Worm (Caenorhabditis elegans) whole organism, mixed stage, embryonic: ENCODE measurements around the gene zchc-1A.

ENCODE experiments used
- M03D4.4 ChIP-seq: sonication (generic microtip); optimal IDR thresholded peaks from 2 replicates; lab custom pipeline; 2017; ENCODE audit warnings: mild to moderate bottlenecking, missing genetic modification characterization, missing compliant biosample characterization
- bed-3 ChIP-seq: fragments of 200-800 bp; sonication (Bioruptor generic); optimal IDR thresholded peaks from 3 replicates; lab custom pipeline; 2018; ENCODE audit warnings: mild to moderate bottlenecking, missing genetic modification characterization, moderate library complexity, missing compliant biosample characterization
- blmp-1 ChIP-seq: fragments of 150-350 bp; optimal IDR thresholded peaks from 2 replicates; lab custom pipeline; 2014; ENCODE audit warnings: missing biosample characterization, missing genetic modification characterization
- ceh-39 ChIP-seq: fragments of 150-350 bp; optimal IDR thresholded peaks from 2 replicates; lab custom pipeline; 2014; ENCODE audit warnings: missing biosample characterization, missing genetic modification characterization
- ceh-43 ChIP-seq: fragments of 200-800 bp; sonication (Bioruptor generic); optimal IDR thresholded peaks from 2 replicates; lab custom pipeline; 2018; ENCODE audit warnings: mild to moderate bottlenecking, missing genetic modification characterization, moderate library complexity, missing compliant biosample characterization
- ceh-83 ChIP-seq: fragments of 200-800 bp; sonication (Bioruptor generic); optimal IDR thresholded peaks from 2 replicates; lab custom pipeline; 2018; ENCODE audit warnings: mild to moderate bottlenecking, missing genetic modification characterization, missing compliant biosample characterization
- ces-1 ChIP-seq: fragments of 150-350 bp; optimal IDR thresholded peaks from 2 replicates; lab custom pipeline; 2014; ENCODE audit warnings: missing biosample characterization, missing genetic modification reagents, missing genetic modification characterization
- drap-1 ChIP-seq: fragments of 200-800 bp; sonication (Bioruptor generic); optimal IDR thresholded peaks from 3 replicates; lab custom pipeline; 2018; ENCODE audit warnings: mild to moderate bottlenecking, missing genetic modification characterization, missing compliant biosample characterization
- elt-1 ChIP-seq: sonication (generic microtip); optimal IDR thresholded peaks from 2 replicates; lab custom pipeline; 2017; ENCODE audit warnings: missing genetic modification characterization, mild to moderate bottlenecking, missing compliant biosample characterization, antibody characterized with exemption, moderate library complexity, borderline replicate concordance; ENCODE audit not compliant: insufficient read depth
- elt-3 ChIP-seq: fragments of 150-350 bp; optimal IDR thresholded peaks from 2 replicates; lab custom pipeline; 2014; ENCODE audit warnings: missing biosample characterization, missing genetic modification characterization
- flh-1 ChIP-seq: fragments of 200-800 bp; sonication (Bioruptor generic); optimal IDR thresholded peaks from 2 replicates; lab custom pipeline; 2018; ENCODE audit warnings: mild to moderate bottlenecking, missing genetic modification characterization, moderate library complexity, missing compliant biosample characterization
- ham-2 ChIP-seq: fragments of 200-800 bp; sonication (Bioruptor generic); optimal IDR thresholded peaks from 2 replicates; lab custom pipeline; 2018; ENCODE audit warnings: mild to moderate bottlenecking, missing genetic modification characterization, missing compliant biosample characterization
- hlh-1 ChIP-seq: fragments of 150-350 bp; optimal IDR thresholded peaks from 2 replicates; lab custom pipeline; 2014; ENCODE audit warnings: missing biosample characterization, missing genetic modification reagents, missing genetic modification characterization
- lin-13 ChIP-seq: fragments of 150-350 bp; optimal IDR thresholded peaks from 2 replicates; lab custom pipeline; 2014; ENCODE audit warnings: missing biosample characterization, missing genetic modification characterization
- lin-32 ChIP-seq: fragments of 200-800 bp; sonication (Bioruptor generic); optimal IDR thresholded peaks from 2 replicates; lab custom pipeline; 2018; ENCODE audit warnings: mild to moderate bottlenecking, missing genetic modification characterization, missing compliant biosample characterization
- lsy-2 ChIP-seq: fragments of 150-350 bp; optimal IDR thresholded peaks from 2 replicates; lab custom pipeline; 2014; ENCODE audit warnings: missing biosample characterization, missing genetic modification characterization
- mab-5 ChIP-seq: fragments of 150-350 bp; optimal IDR thresholded peaks from 2 replicates; lab custom pipeline; 2014; ENCODE audit warnings: missing biosample characterization, missing genetic modification characterization
- mep-1 ChIP-seq: fragments of 150-350 bp; optimal IDR thresholded peaks from 2 replicates; lab custom pipeline; 2017; ENCODE audit warnings: missing biosample characterization, missing genetic modification reagents, missing genetic modification characterization, inconsistent platforms
- mls-2 ChIP-seq: sonication (generic microtip); optimal IDR thresholded peaks from 2 replicates; lab custom pipeline; 2016; ENCODE audit warnings: mild to moderate bottlenecking, missing genetic modification characterization, moderate library complexity, missing compliant biosample characterization
- nhr-12 ChIP-seq: fragments of 150-350 bp; optimal IDR thresholded peaks from 2 replicates; lab custom pipeline; 2014; ENCODE audit warnings: missing biosample characterization, missing genetic modification characterization
- nhr-2 ChIP-seq: fragments of 150-350 bp; optimal IDR thresholded peaks from 2 replicates; lab custom pipeline; 2014; ENCODE audit warnings: missing biosample characterization, missing genetic modification characterization
- nhr-237 ChIP-seq: fragments of 150-350 bp; optimal IDR thresholded peaks from 2 replicates; lab custom pipeline; 2014; ENCODE audit warnings: missing biosample characterization, missing genetic modification characterization
- nhr-76 ChIP-seq: sonication (generic microtip); optimal IDR thresholded peaks from 2 replicates; lab custom pipeline; 2017; ENCODE audit warnings: missing biosample characterization, missing genetic modification characterization
- pha-4 ChIP-seq: fragments of 150-350 bp; optimal IDR thresholded peaks from 2 replicates; lab custom pipeline; 2018; ENCODE audit warnings: missing biosample characterization, missing genetic modification reagents, missing genetic modification characterization
- snpc-4 ChIP-seq: fragments of 150-350 bp; optimal IDR thresholded peaks from 2 replicates; lab custom pipeline; 2014; ENCODE audit warnings: missing biosample characterization, missing genetic modification characterization
- sptf-1 ChIP-seq: sonication (generic microtip); optimal IDR thresholded peaks from 2 replicates; lab custom pipeline; 2017; ENCODE audit warnings: mild to moderate bottlenecking, missing genetic modification characterization, moderate library complexity, missing compliant biosample characterization
- tbx-8 ChIP-seq: fragments of 200-800 bp; sonication (Bioruptor generic); optimal IDR thresholded peaks from 2 replicates; lab custom pipeline; 2018; ENCODE audit warnings: mild to moderate bottlenecking, missing genetic modification characterization, moderate library complexity, missing compliant biosample characterization
- unc-39 ChIP-seq: fragments of 150-350 bp; optimal IDR thresholded peaks from 2 replicates; lab custom pipeline; 2014; ENCODE audit warnings: missing biosample characterization, missing genetic modification characterization
- unc-62 ChIP-seq: fragments of 150-350 bp; optimal IDR thresholded peaks from 2 replicates; lab custom pipeline; 2014; ENCODE audit warnings: missing biosample characterization, missing genetic modification reagents, missing genetic modification characterization
- zip-8 ChIP-seq: fragments of 150-350 bp; optimal IDR thresholded peaks from 2 replicates; lab custom pipeline; 2014; ENCODE audit warnings: missing biosample characterization, missing genetic modification characterization
- ztf-11 ChIP-seq: fragments of 150-350 bp; optimal IDR thresholded peaks from 2 replicates; lab custom pipeline; 2014; ENCODE audit warnings: missing biosample characterization, missing genetic modification characterization

The zchc-1A gene

DNA sequence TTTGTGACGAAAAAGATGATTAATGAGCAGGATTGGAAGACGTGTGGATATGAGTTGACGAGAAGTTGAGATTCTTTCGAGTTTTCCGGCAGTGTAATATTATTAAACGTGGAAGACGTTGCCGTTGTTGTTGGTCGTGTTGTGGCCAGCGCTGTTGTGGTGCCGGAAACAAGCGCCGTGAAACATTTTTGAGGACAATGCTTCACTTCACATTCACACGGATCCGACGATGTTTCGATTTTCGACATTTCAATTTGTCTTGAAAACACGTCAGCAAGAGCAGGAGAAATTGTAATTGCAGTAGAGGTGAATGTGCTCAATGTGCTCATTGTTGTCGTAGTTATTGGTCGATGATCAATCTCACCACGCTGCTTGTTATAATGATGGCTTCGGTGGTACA is 5.4 kb upstream of the zchc-1A start:
- TF ChIP-seq bed-3 (GFP tag; lab: Kevin White, UChicago) (no peak), sptf-1 (tag; lab: Kevin White, UChicago) (no peak), drap-1 (GFP tag; lab: Kevin White, UChicago) (no peak), mep-1 (no peak), unc-39 (tag; lab: Kevin White, UChicago) (no peak), nhr-237 (tag; lab: Kevin White, UChicago) (no peak), M03D4.4 (tag; lab: Kevin White, UChicago) (no peak), lsy-2 (no peak), ceh-83 (GFP tag; lab: Kevin White, UChicago) (no peak), ceh-43 (no peak), nhr-76 (tag; lab: Kevin White, UChicago) (no peak)

DNA sequence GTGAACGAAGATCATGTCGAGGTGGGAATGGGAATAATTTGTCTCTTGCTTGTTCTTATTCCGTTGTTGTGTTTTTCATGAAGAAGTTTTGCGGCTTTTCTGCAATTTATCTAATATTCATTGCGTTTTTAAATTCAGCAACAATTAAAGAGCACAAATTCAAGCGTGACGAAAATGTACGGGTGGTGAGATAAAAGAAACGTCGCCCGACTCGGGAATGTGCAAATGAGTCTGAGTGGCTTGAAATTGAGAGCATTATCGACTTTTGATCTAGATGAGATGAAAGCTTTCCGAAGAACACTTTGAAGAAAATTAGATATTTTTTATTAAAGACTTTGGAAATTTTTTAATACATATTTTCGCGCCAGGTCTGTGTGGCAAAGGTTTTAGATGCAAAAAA is 3.1 kb upstream of the zchc-1A start, which contains the start of gene T03G11.10:
Gene T03G11.10 (minus strand): TSS at position 101 of the 400 bp plus-strand sequence.
- TF ChIP-seq ceh-39 (tag; lab: Kevin White, UChicago), result no peak
- TF ChIP-seq mab-5 (tag; lab: Kevin White, UChicago), result no peak
- no peak for TF ChIP-seq ces-1 (GFP tag; lab: Kevin White, UChicago)
- no peak for TF ChIP-seq zip-8
- TF ChIP-seq nhr-76 (tag; lab: Kevin White, UChicago), result no peak
- TF ChIP-seq bed-3 (GFP tag; lab: Kevin White, UChicago), result no peak
- TF ChIP-seq hlh-1 (tag; lab: Kevin White, UChicago), result no peak
- TF ChIP-seq unc-62, result no peak
- TF ChIP-seq nhr-12 (tag; lab: Kevin White, UChicago), result no peak
- TF ChIP-seq lin-13, result no peak
- TF ChIP-seq unc-39 (tag; lab: Kevin White, UChicago), result no peak
- no peak for TF ChIP-seq nhr-2 (tag; lab: Kevin White, UChicago)
- TF ChIP-seq elt-3, result no peak
- no peak for TF ChIP-seq lin-32 (GFP tag; lab: Kevin White, UChicago)
- no peak for TF ChIP-seq nhr-237 (tag; lab: Kevin White, UChicago)
- no peak for TF ChIP-seq snpc-4 (tag; lab: Kevin White, UChicago)
- TF ChIP-seq ham-2 (GFP tag; lab: Kevin White, UChicago), result no peak

DNA sequence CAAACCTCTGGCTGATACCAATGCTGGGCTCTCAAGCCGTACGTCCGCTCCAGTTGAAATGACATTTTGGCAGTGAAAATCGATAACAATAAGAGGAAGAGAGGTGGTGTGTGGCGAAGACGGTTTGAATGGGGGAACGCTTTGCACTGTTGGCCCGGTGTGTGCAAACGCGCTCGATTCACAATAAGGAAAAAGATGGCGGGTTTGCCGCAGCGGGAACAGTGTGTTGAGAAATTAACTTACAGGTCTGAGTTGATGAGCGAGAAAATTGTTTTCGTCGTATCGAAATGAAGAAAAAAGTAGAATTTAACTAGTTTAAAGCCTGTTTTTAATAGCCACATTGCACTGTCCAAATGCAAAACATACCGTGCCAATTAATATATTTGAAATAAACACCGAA is 4.9 kb downstream of the zchc-1A start, which contains the start of gene metl-9:
Gene metl-9 (minus strand): TSS at position 101 of the 400 bp plus-strand sequence.
- TF ChIP-seq mep-1, result peak; percentile 19
- no peak for TF ChIP-seq ceh-83 (GFP tag; lab: Kevin White, UChicago)

DNA sequence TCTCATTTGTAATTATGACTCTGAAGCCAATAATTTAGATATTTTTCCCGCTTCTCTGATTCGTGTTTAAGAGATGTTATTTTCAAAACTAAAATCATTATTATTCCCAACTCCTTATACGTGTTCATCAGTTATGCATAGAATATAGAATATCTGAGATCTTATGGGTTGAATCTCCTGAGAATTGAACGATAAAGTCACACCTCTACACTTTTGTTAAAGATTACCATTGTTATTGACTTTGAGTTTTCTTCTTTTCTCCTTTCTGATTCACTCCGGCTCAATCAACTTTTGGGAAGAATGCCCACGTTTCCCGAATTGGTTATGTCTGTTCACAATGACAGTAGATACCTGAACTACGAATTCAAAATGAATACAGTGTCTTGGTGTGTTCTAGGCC is 5.7 kb downstream of the zchc-1A start, which contains the start of gene sru-48:
Gene sru-48 (plus strand): TSS at position 301 of the 400 bp plus-strand sequence.
- TF ChIP-seq nhr-76 (tag; lab: Kevin White, UChicago), result no peak
- TF ChIP-seq lsy-2, result no peak
- TF ChIP-seq zip-8, result no peak
- TF ChIP-seq mls-2 (tag; lab: Kevin White, UChicago), result no peak
- no peak for TF ChIP-seq lin-32 (GFP tag; lab: Kevin White, UChicago)
- TF ChIP-seq nhr-12 (tag; lab: Kevin White, UChicago), result no peak
- no peak for TF ChIP-seq mab-5 (tag; lab: Kevin White, UChicago)
- no peak for TF ChIP-seq bed-3 (GFP tag; lab: Kevin White, UChicago)
- no peak for TF ChIP-seq nhr-2 (tag; lab: Kevin White, UChicago)
- TF ChIP-seq tbx-8, result no peak
- no peak for TF ChIP-seq ham-2 (GFP tag; lab: Kevin White, UChicago)

DNA sequence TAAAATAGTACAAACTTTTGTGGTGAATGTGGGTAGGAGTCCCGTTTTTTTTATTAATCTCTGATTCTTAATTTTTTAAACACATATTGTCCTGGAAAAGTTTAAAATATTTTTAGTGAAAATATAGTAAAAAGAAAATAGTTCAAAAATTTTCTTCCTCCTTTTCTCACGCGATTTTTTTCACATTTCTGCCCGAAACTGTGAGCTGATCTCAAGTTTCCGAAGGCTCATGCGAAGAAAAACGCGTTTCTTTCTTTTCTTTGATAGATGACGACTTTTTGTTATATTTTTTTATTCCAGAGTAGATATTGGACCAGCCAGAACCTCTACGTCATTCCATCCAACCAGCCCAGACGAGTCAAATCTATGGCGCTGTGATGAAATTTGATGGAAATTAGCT is 9.8 kb downstream of the zchc-1A start, which contains the start of gene T03G11.9:
Gene T03G11.9 (plus strand): TSS at position 301 of the 400 bp plus-strand sequence.
- TF ChIP-seq ham-2 (GFP tag; lab: Kevin White, UChicago), result no peak
- no peak for TF ChIP-seq unc-39 (tag; lab: Kevin White, UChicago)
- TF ChIP-seq mls-2 (tag; lab: Kevin White, UChicago), result no peak
- TF ChIP-seq mep-1, result no peak
- TF ChIP-seq, all 35 proteins: peak for 0

DNA sequence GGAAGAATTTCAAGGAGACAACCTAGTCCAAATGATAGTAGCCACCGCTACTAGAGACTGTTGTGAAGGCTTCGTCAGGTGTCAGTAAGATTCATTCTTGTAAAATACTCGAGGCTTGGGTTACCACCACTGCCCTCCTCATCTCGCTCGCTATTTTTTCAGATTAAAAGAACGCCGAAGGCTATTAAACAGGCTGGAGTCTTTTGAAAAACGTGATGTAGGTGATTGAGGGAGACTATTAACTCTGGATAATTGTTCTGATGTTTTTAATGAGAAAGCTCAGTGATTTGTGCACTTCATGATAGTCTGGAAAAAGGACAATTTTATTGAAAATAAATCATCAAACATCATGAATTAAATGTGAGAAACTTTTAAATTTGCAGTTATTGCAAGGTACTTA is 14.8 kb downstream of the zchc-1A start, which contains the start of gene zig-6:
Gene zig-6 (minus strand): TSS at position 101 of the 400 bp plus-strand sequence.
- TF ChIP-seq elt-3, result no peak

DNA sequence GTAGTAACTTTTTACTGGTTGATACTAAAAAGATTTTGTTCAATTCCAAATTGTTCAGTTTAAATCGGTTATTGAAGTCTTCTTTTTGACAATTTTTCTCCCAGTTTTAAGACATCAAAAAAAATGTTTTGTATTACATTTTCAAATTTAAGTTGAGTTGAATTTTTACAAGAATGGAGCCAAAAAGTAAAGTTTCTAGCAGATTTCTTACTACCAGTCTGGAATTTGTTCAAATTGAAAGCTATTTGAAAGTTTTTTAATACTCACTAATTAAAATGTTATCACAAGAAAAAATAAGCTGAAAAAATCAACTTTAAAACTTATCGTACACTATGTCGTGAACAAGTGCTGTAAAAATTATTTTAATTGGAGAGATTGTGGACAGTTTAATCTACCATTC is 15.9 kb downstream of the zchc-1A start:
- no peak for TF ChIP-seq ztf-11 (tag; lab: Kevin White, UChicago)
- no peak for TF ChIP-seq ceh-43
- no peak for TF ChIP-seq blmp-1
- TF ChIP-seq pha-4, result no peak
- no peak for TF ChIP-seq zip-8
- no peak for TF ChIP-seq mep-1
- no peak for TF ChIP-seq lin-32 (GFP tag; lab: Kevin White, UChicago)
- TF ChIP-seq nhr-2 (tag; lab: Kevin White, UChicago), result no peak
- no peak for TF ChIP-seq flh-1 (GFP tag; lab: Kevin White, UChicago)
- TF ChIP-seq tbx-8, result no peak
- TF ChIP-seq nhr-76 (tag; lab: Kevin White, UChicago), result no peak
- TF ChIP-seq elt-1 (tag; lab: Kevin White, UChicago), result no peak
- TF ChIP-seq elt-3, result no peak
- TF ChIP-seq M03D4.4 (tag; lab: Kevin White, UChicago), result no peak
- no peak for TF ChIP-seq mls-2 (tag; lab: Kevin White, UChicago)
- TF ChIP-seq lin-13, result no peak
- TF ChIP-seq, all 35 proteins: peak for 0
